Fruit fly (Drosophila melanogaster) whole organism, embryonic: Measurements from ENCODE around the gene HUWE1.
A peak's percentile ranks its signal among the peaks of the same experiment; 100 is the strongest.

Source experiments
- CG10431 ChIP-seq: fragments of 200-800 bp; sonication (Bioruptor generic); optimal IDR thresholded peaks from 3 replicates; lab custom pipeline; 2018; ENCODE audit warnings: missing biosample characterization, mild to moderate bottlenecking, missing genetic modification characterization
- CG10979 ChIP-seq: fragments of 200-800 bp; sonication (Bioruptor generic); optimal IDR thresholded peaks from 2 replicates; lab custom pipeline; 2018; ENCODE audit warnings: missing biosample characterization, mild to moderate bottlenecking, missing genetic modification characterization, moderate library complexity
- CG11456 ChIP-seq: fragments of 200-800 bp; sonication (Bioruptor generic); IDR thresholded peaks from 3 replicates; pipeline ENCODE4 v1.3.6; 2022; ENCODE audit warnings: missing biosample characterization, missing genetic modification characterization
- CG11696 ChIP-seq: fragments of 200-800 bp; sonication (Bioruptor generic); IDR thresholded peaks from 2 replicates; pipeline ENCODE4 v1.3.6; 2022; ENCODE audit warnings: missing biosample characterization, missing genetic modification characterization
- CG16813 ChIP-seq: fragments of 200-800 bp; sonication (Bioruptor generic); IDR thresholded peaks from 3 replicates; pipeline ENCODE4 v1.3.6; 2022; ENCODE audit warnings: missing biosample characterization, missing genetic modification characterization; ENCODE audit not compliant: partially characterized antibody
- CG2199 ChIP-seq: fragments of 200-800 bp; sonication (Bioruptor generic); IDR thresholded peaks from 3 replicates; pipeline ENCODE4 v1.3.6; 2022; ENCODE audit warnings: missing biosample characterization, missing genetic modification characterization
- CG2712 ChIP-seq: fragments of 200-800 bp; optimal IDR thresholded peaks from 3 replicates; lab custom pipeline; 2019; ENCODE audit warnings: missing biosample characterization, mild to moderate bottlenecking, missing genetic modification characterization, moderate library complexity
- CG3407 ChIP-seq: fragments of 200-800 bp; sonication (Bioruptor generic); optimal IDR thresholded peaks from 2 replicates; lab custom pipeline; 2018; ENCODE audit warnings: missing biosample characterization, mild to moderate bottlenecking, missing genetic modification characterization
- CG34376 ChIP-seq: fragments of 200-800 bp; sonication (Bioruptor generic); optimal IDR thresholded peaks from 2 replicates; lab custom pipeline; 2018; ENCODE audit warnings: missing biosample characterization, mild to moderate bottlenecking, missing genetic modification characterization
- CG3838 ChIP-seq: fragments of 200-800 bp; sonication (Bioruptor generic); optimal IDR thresholded peaks from 3 replicates; lab custom pipeline; 2016; ENCODE audit warnings: missing biosample characterization, missing genetic modification characterization
- CG6765 ChIP-seq: fragments of 200-800 bp; sonication (Bioruptor generic); optimal IDR thresholded peaks from 3 replicates; lab custom pipeline; 2017; ENCODE audit warnings: missing biosample characterization, mild to moderate bottlenecking, missing genetic modification characterization
- CG6854 ChIP-seq: fragments of 200-800 bp; sonication (Bioruptor generic); optimal IDR thresholded peaks from 3 replicates; lab custom pipeline; 2017; ENCODE audit warnings: missing biosample characterization, mild to moderate bottlenecking, missing genetic modification characterization
- CG7745 ChIP-seq: fragments of 200-800 bp; sonication (Bioruptor generic); optimal IDR thresholded peaks from 2 replicates; lab custom pipeline; 2018; ENCODE audit warnings: missing biosample characterization, mild to moderate bottlenecking, missing genetic modification characterization, moderate library complexity
- CG8924 ChIP-seq: fragments of 200-800 bp; optimal IDR thresholded peaks from 3 replicates; lab custom pipeline; 2019; ENCODE audit warnings: missing biosample characterization, mild to moderate bottlenecking, missing genetic modification characterization, moderate library complexity
- CG8944 ChIP-seq: fragments of 200-800 bp; sonication (Bioruptor generic); optimal IDR thresholded peaks from 3 replicates; lab custom pipeline; 2016; ENCODE audit warnings: missing biosample characterization, missing genetic modification characterization
- CG9215 ChIP-seq: fragments of 200-800 bp; sonication (Bioruptor generic); IDR thresholded peaks from 2 replicates; pipeline ENCODE4 v1.3.6; 2022; ENCODE audit warnings: missing biosample characterization, missing genetic modification characterization
- CG9727 ChIP-seq: fragments of 200-800 bp; sonication (Bioruptor generic); optimal IDR thresholded peaks from 3 replicates; lab custom pipeline; 2017; ENCODE audit warnings: missing biosample characterization, mild to moderate bottlenecking, missing genetic modification characterization
- CG9932 ChIP-seq: fragments of 200-800 bp; sonication (Bioruptor generic); IDR thresholded peaks from 2 replicates; pipeline ENCODE4 v1.3.6; 2022; ENCODE audit warnings: missing biosample characterization, missing genetic modification characterization
- Drgx ChIP-seq: fragments of 200-800 bp; sonication (Bioruptor generic); IDR thresholded peaks from 2 replicates; pipeline ENCODE4 v1.3.6; 2022; ENCODE audit warnings: missing biosample characterization, missing genetic modification characterization
- Fer1 ChIP-seq: fragments of 200-800 bp; sonication (Bioruptor generic); optimal IDR thresholded peaks from 2 replicates; lab custom pipeline; 2017; ENCODE audit warnings: missing biosample characterization, mild to moderate bottlenecking, missing genetic modification characterization
- Kr ChIP-seq: fragments of 200-800 bp; sonication (Bioruptor generic); optimal IDR thresholded peaks from 2 replicates; lab custom pipeline; 2017; ENCODE audit warnings: missing biosample characterization, mild to moderate bottlenecking, missing genetic modification characterization
- NC2α ChIP-seq: fragments of 200-800 bp; sonication (Bioruptor generic); optimal IDR thresholded peaks from 2 replicates; lab custom pipeline; 2016; ENCODE audit warnings: missing biosample characterization, missing genetic modification characterization
- NFAT ChIP-seq: fragments of 200-800 bp; sonication (Bioruptor generic); IDR thresholded peaks from 2 replicates; pipeline ENCODE4 v1.3.6; 2022; ENCODE audit warnings: missing biosample characterization, missing genetic modification characterization
- Ptx1 ChIP-seq: fragments of 200-800 bp; sonication (Bioruptor generic); IDR thresholded peaks from 2 replicates; pipeline ENCODE4 v1.3.6; 2022; ENCODE audit warnings: missing biosample characterization, missing genetic modification characterization
- Scr ChIP-seq: fragments of 200-800 bp; sonication (Bioruptor generic); IDR thresholded peaks from 2 replicates; pipeline ENCODE4 v1.3.6; 2022; ENCODE audit warnings: missing biosample characterization, missing genetic modification characterization; ENCODE audit not compliant: partially characterized antibody
- Sin3A ChIP-seq: fragments of >200 bp; optimal IDR thresholded peaks from 2 replicates; lab custom pipeline; 2018
- Sry-β ChIP-seq: fragments of 200-800 bp; sonication (Bioruptor generic); optimal IDR thresholded peaks from 2 replicates; lab custom pipeline; 2018; ENCODE audit warnings: missing biosample characterization, mild to moderate bottlenecking, missing genetic modification characterization, moderate library complexity
- ac ChIP-seq: fragments of 200-800 bp; sonication (Bioruptor generic); optimal IDR thresholded peaks from 3 replicates; lab custom pipeline; 2017; ENCODE audit warnings: missing biosample characterization, mild to moderate bottlenecking, missing genetic modification characterization
- ash1 ChIP-seq: fragments of 200-800 bp; sonication (Bioruptor generic); optimal IDR thresholded peaks from 2 replicates; lab custom pipeline; 2018; ENCODE audit warnings: missing biosample characterization, mild to moderate bottlenecking, missing genetic modification characterization
- ci ChIP-seq: fragments of 200-800 bp; sonication (Bioruptor generic); IDR thresholded peaks from 3 replicates; pipeline ENCODE4 v1.3.6; 2022; ENCODE audit warnings: missing biosample characterization, missing genetic modification characterization
- corto ChIP-seq: fragments of 200-800 bp; sonication (Bioruptor generic); optimal IDR thresholded peaks from 2 replicates; lab custom pipeline; 2016; ENCODE audit warnings: missing biosample characterization, mild to moderate bottlenecking, missing genetic modification characterization, moderate library complexity
- crol ChIP-seq: fragments of 200-800 bp; sonication (Bioruptor generic); IDR thresholded peaks from 2 replicates; pipeline ENCODE4 v1.3.6; 2022; ENCODE audit warnings: missing biosample characterization, missing genetic modification characterization
- dpn ChIP-seq, 2 experiments: fragments of 200-800 bp; sonication (Bioruptor generic); optimal IDR thresholded peaks; 3 replicates each; lab custom pipeline; 2016; ENCODE audit warnings: missing biosample characterization in 2 of 2, missing genetic modification characterization in 2 of 2
- dysf ChIP-seq: fragments of 200-800 bp; sonication (Bioruptor generic); IDR thresholded peaks from 3 replicates; pipeline ENCODE4 v1.3.6; 2022; ENCODE audit warnings: missing biosample characterization, missing genetic modification characterization
- ems ChIP-seq: fragments of 200-800 bp; sonication (Bioruptor generic); optimal IDR thresholded peaks from 3 replicates; lab custom pipeline; 2016; ENCODE audit warnings: missing biosample characterization, missing genetic modification characterization
- en ChIP-seq: fragments of 200-800 bp; sonication (Bioruptor generic); optimal IDR thresholded peaks from 2 replicates; lab custom pipeline; 2016; ENCODE audit warnings: missing biosample characterization, missing genetic modification characterization
- fru ChIP-seq: fragments of >200 bp; optimal IDR thresholded peaks from 2 replicates; lab custom pipeline; 2017
- gt ChIP-seq: fragments of 200-800 bp; sonication (Bioruptor generic); IDR thresholded peaks from 2 replicates; pipeline ENCODE4 v1.3.6; 2022; ENCODE audit warnings: missing biosample characterization, missing genetic modification characterization
- h ChIP-seq: fragments of >200 bp; optimal IDR thresholded peaks from 2 replicates; lab custom pipeline; 2017
- jumu ChIP-seq: fragments of 200-800 bp; sonication (Bioruptor generic); optimal IDR thresholded peaks from 3 replicates; lab custom pipeline; 2016; ENCODE audit warnings: missing biosample characterization, missing genetic modification characterization
- lbe ChIP-seq: fragments of 200-800 bp; sonication (Bioruptor generic); optimal IDR thresholded peaks from 2 replicates; lab custom pipeline; 2016; ENCODE audit warnings: missing biosample characterization, mild to moderate bottlenecking, missing genetic modification characterization
- onecut ChIP-seq: fragments of 200-800 bp; sonication (Bioruptor generic); IDR thresholded peaks from 2 replicates; pipeline ENCODE4 v1.3.6; 2022; ENCODE audit warnings: missing biosample characterization, missing genetic modification characterization
- peb ChIP-seq: fragments of 200-800 bp; sonication (Bioruptor generic); IDR thresholded peaks from 2 replicates; pipeline ENCODE4 v1.3.6; 2022; ENCODE audit warnings: missing biosample characterization, missing genetic modification characterization
- phol ChIP-seq: fragments of 200-800 bp; sonication (Bioruptor generic); optimal IDR thresholded peaks from 3 replicates; lab custom pipeline; 2018; ENCODE audit warnings: missing biosample characterization, mild to moderate bottlenecking, missing genetic modification characterization, moderate library complexity
- prd ChIP-seq, 3 experiments: fragments of >200 bp in 2 of 3; fragments of 200-800 bp in 1 of 3; sonication (Bioruptor generic) in 1 of 3; optimal IDR thresholded peaks in 2 of 3; IDR thresholded peaks in 1 of 3; 2 replicates in 2 of 3; 3 replicates in 1 of 3; pipeline versions ENCODE4 v1.3.6 to Lab custom; 2017 to 2022; ENCODE audit warnings: missing biosample characterization in 1 of 3, missing genetic modification characterization in 1 of 3
- sd ChIP-seq: fragments of 200-800 bp; sonication (Bioruptor generic); optimal IDR thresholded peaks from 3 replicates; lab custom pipeline; 2018; ENCODE audit warnings: missing biosample characterization, mild to moderate bottlenecking, missing genetic modification characterization, moderate library complexity
- sens ChIP-seq: fragments of 200-800 bp; sonication (Bioruptor generic); peaks from one replicate; lab custom pipeline; 2016; ENCODE audit warnings: missing biosample characterization, missing genetic modification characterization
- sim ChIP-seq: fragments of 200-800 bp; sonication (Bioruptor generic); IDR thresholded peaks from 2 replicates; pipeline ENCODE4 v1.3.6; 2022; ENCODE audit warnings: missing biosample characterization, missing genetic modification characterization
- slbo ChIP-seq: fragments of 200-800 bp; sonication (Bioruptor generic); IDR thresholded peaks from 2 replicates; pipeline ENCODE4 v1.3.6; 2022; ENCODE audit warnings: missing biosample characterization, missing genetic modification characterization
- trem ChIP-seq: fragments of 200-800 bp; optimal IDR thresholded peaks from 3 replicates; lab custom pipeline; 2019; ENCODE audit warnings: missing biosample characterization, mild to moderate bottlenecking, missing genetic modification characterization, moderate library complexity
- wdn ChIP-seq: fragments of 200-800 bp; sonication (Bioruptor generic); IDR thresholded peaks from 2 replicates; pipeline ENCODE4 v1.3.6; 2022; ENCODE audit warnings: missing biosample characterization, missing genetic modification characterization
- z ChIP-seq: fragments of 200-800 bp; sonication (Bioruptor generic); IDR thresholded peaks from 3 replicates; pipeline ENCODE4 v1.3.6; 2022; ENCODE audit warnings: missing biosample characterization, missing genetic modification characterization
- zfh2 ChIP-seq: fragments of 200-800 bp; sonication (Bioruptor generic); optimal IDR thresholded peaks from 2 replicates; lab custom pipeline; 2016; ENCODE audit warnings: missing biosample characterization, missing genetic modification characterization

The HUWE1 gene

DNA sequence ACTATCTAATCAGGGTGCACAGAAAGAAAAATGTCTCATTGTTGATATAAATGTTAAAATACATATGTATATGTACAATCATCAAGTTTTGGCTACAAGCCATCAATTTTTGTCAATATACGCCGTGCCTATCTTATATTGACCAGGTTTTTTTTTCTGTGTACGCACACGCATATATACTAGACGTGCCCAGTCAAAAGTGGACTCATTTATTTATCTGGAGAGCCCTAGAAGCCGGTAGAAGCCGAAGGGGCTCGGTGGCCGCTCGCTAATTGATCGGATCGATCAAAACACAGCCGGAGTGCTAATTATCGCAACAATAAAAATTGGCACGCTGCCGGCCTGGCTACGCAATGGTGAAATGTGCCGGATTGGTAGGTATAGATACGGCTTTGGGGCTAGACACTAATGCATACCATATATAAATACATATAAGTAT lies 27.9 kb downstream of the HUWE1 start (continued):
- peak; percentile 52 for TF ChIP-seq phol
- peak; percentile 85 for TF ChIP-seq ci
- peak; percentile 64 for TF ChIP-seq CG11696 (GFP tag; lab: Robert Waterston, UW)
- TF ChIP-seq en: no peak
- TF ChIP-seq trem (tag; lab: Kevin White, UChicago): no peak
- TF ChIP-seq h (lab: Kevin White, UChicago): no peak
- TF ChIP-seq NC2α (GFP tag; lab: Kevin White, UChicago): no peak
- peak; percentile 55; the same call in 1 of the 2 replicates for TF ChIP-seq onecut (GFP tag; lab: Robert Waterston, UW)
- no peak for TF ChIP-seq CG2199 (GFP tag; lab: Robert Waterston, UW)
- no peak for TF ChIP-seq gt (GFP tag; lab: Robert Waterston, UW)
- peak; percentile 56 for TF ChIP-seq sd (tag; lab: Kevin White, UChicago)
- TF ChIP-seq CG9932 (GFP tag; lab: Robert Waterston, UW): peak; percentile 87
- TF ChIP-seq Sry-β (GFP tag; lab: Kevin White, UChicago): no peak
- TF ChIP-seq CG10431 (GFP tag; lab: Kevin White, UChicago): no peak
- TF ChIP-seq lbe (GFP tag; lab: Kevin White, UChicago): peak; percentile 79
- no peak for TF ChIP-seq ac
- TF ChIP-seq jumu (GFP tag; lab: Kevin White, UChicago): peak; percentile 44
- peak; percentile 61 for TF ChIP-seq CG2712 (tag; lab: Kevin White, UChicago)
- peak; percentile 22 for TF ChIP-seq corto
- peak; percentile 83 for TF ChIP-seq dysf (GFP tag; lab: Robert Waterston, UW)
- TF ChIP-seq CG16813 (GFP tag; lab: Robert Waterston, UW): no peak
- no peak for TF ChIP-seq z (GFP tag; lab: Robert Waterston, UW)
- TF ChIP-seq sens (GFP tag; lab: Kevin White, UChicago): peak; percentile 91
- peak; percentile 72 for TF ChIP-seq NFAT (GFP tag; lab: Robert Waterston, UW)
- no peak for TF ChIP-seq peb (GFP tag; lab: Robert Waterston, UW)
- TF ChIP-seq prd (optimal IDR thresholded peaks at IDR 0.05; lab: Kevin White, UChicago): no peak
- peak; percentile 78 for TF ChIP-seq prd (GFP tag; IDR thresholded peaks at IDR 0.05; lab: Robert Waterston, UW)
- TF ChIP-seq Kr (GFP tag; lab: Kevin White, UChicago): no peak
- TF ChIP-seq CG6765 (GFP tag; lab: Kevin White, UChicago): peak; percentile 68
- peak; percentile 55 for TF ChIP-seq CG6854
- TF ChIP-seq CG34376 (GFP tag; lab: Kevin White, UChicago): peak; percentile 66
- TF ChIP-seq crol (GFP tag; lab: Robert Waterston, UW): no peak
- no peak for TF ChIP-seq CG3407 (GFP tag; lab: Kevin White, UChicago)
- TF ChIP-seq zfh2 (GFP tag; lab: Kevin White, UChicago): peak; percentile 58
- TF ChIP-seq Drgx: peak; percentile 46
- TF ChIP-seq CG10979 (tag; lab: Kevin White, UChicago): peak; percentile 50
- TF ChIP-seq CG3838: peak; percentile 6
- peak; percentile 57 for TF ChIP-seq CG8924 (tag; lab: Kevin White, UChicago)
- peak; percentile 71 for TF ChIP-seq CG9215 (GFP tag; lab: Robert Waterston, UW)
- no peak for TF ChIP-seq Sin3A (lab: Kevin White, UChicago)
- TF ChIP-seq CG8944: peak; percentile 75
- TF ChIP-seq ems: peak; percentile 66
- TF ChIP-seq Scr (GFP tag; lab: Robert Waterston, UW): no peak
- peak; percentile 75 for TF ChIP-seq Ptx1 (GFP tag; lab: Robert Waterston, UW)
- no peak for TF ChIP-seq CG7745 (tag; lab: Kevin White, UChicago)
- peak; percentile 82 for TF ChIP-seq CG11456 (GFP tag; lab: Robert Waterston, UW)
- TF ChIP-seq fru (lab: Kevin White, UChicago): no peak
- TF ChIP-seq Fer1 (GFP tag; lab: Kevin White, UChicago): peak; percentile 85
- peak; percentile 91 for TF ChIP-seq slbo (GFP tag; lab: Robert Waterston, UW)
- no peak for TF ChIP-seq sim (GFP tag; lab: Robert Waterston, UW)
- TF ChIP-seq dpn (GFP tag; optimal IDR thresholded peaks at IDR 0.05; lab: Kevin White, UChicago): peak; percentile 54 to 65
- peak; percentile 42 for TF ChIP-seq ash1 (GFP tag; lab: Kevin White, UChicago)
- peak; percentile 69 for TF ChIP-seq wdn (GFP tag; lab: Robert Waterston, UW)
- peak; percentile 60 for TF ChIP-seq CG9727 (GFP tag; lab: Kevin White, UChicago)
